ENCODE assay signal across 2 worm cellular contexts in genomic region chrV:1943465-1943864, ce11.
A peak's percentile ranks its signal among the peaks of the same experiment; 100 is the strongest.
TF ChIP-seq lines count a peak whose summit lies in the region.

No protein-coding gene starts in this region.

TF ChIP-seq in whole organism, L1 larva, 84 proteins besides CTCF, POLR2A, EP300 and RAD21 (continued from another document):
- TF ChIP-seq ztf-11 (tag; optimal IDR thresholded peaks at IDR 0.05; lab: Kevin White, UChicago) (no peak), nhr-11 (tag; optimal IDR thresholded peaks at IDR 0.05; lab: Kevin White, UChicago) (no peak), egl-13 (tag; optimal IDR thresholded peaks at IDR 0.05; lab: Kevin White, UChicago) (peak; percentile 75), lin-15B (tag; optimal IDR thresholded peaks at IDR 0.05; lab: Kevin White, UChicago) (no peak), xbp-1 (tag; optimal IDR thresholded peaks at IDR 0.05; lab: Kevin White, UChicago) (peak; percentile 36), aha-1 (tag; optimal IDR thresholded peaks at IDR 0.05; lab: Kevin White, UChicago) (no peak), F16B12.6 (tag; optimal IDR thresholded peaks at IDR 0.05; lab: Kevin White, UChicago) (no peak), hpl-2 (GFP tag; optimal IDR thresholded peaks at IDR 0.05; lab: Kevin White, UChicago) (no peak), lsy-2 (tag; optimal IDR thresholded peaks at IDR 0.05; lab: Kevin White, UChicago) (peak in 1 of 2 experiments; percentile 9), snpc-4 (tag; optimal IDR thresholded peaks at IDR 0.05; lab: Kevin White, UChicago) (no peak), isw-1 (GFP tag; IDR thresholded peaks at IDR 0.05; lab: Robert Waterston, UW) (peak; percentile 8; the same call in 1 of the 2 replicates), fkh-4 (tag; optimal IDR thresholded peaks at IDR 0.05; lab: Kevin White, UChicago; ENCODE audit: borderline replicate concordance) (no peak), mef-2 (tag; optimal IDR thresholded peaks at IDR 0.05; lab: Kevin White, UChicago) (no peak), nhr-47 (tag; optimal IDR thresholded peaks at IDR 0.05; lab: Kevin White, UChicago) (peak; percentile 52), dsc-1 (tag; optimal IDR thresholded peaks at IDR 0.05; lab: Kevin White, UChicago) (no peak), fkh-8 (tag; optimal IDR thresholded peaks at IDR 0.05; lab: Kevin White, UChicago) (peak; percentile 91), nhr-90 (tag; optimal IDR thresholded peaks at IDR 0.05; lab: Kevin White, UChicago; ENCODE audit: poor library complexity) (no peak), nhr-85 (tag; lab: Kevin White, UChicago) (no peak), egl-27 (tag; optimal IDR thresholded peaks at IDR 0.05; lab: Kevin White, UChicago) (no peak), zip-4 (GFP tag; optimal IDR thresholded peaks at IDR 0.05; lab: Kevin White, UChicago) (no peak), C16A3.4 (tag; optimal IDR thresholded peaks at IDR 0.05; lab: Kevin White, UChicago) (no peak), nhr-77 (tag; optimal IDR thresholded peaks at IDR 0.05; lab: Kevin White, UChicago) (no peak), snu-23 (GFP tag; optimal IDR thresholded peaks at IDR 0.05; lab: Kevin White, UChicago) (peak; percentile 27), C04F5.9 (tag; optimal IDR thresholded peaks at IDR 0.05; lab: Kevin White, UChicago) (no peak), swsn-7 (tag; optimal IDR thresholded peaks at IDR 0.05; lab: Kevin White, UChicago) (peak; percentile 57), pax-3 (tag; optimal IDR thresholded peaks at IDR 0.05; lab: Kevin White, UChicago) (peak; percentile 46), unc-62 (GFP tag; optimal IDR thresholded peaks at IDR 0.05; lab: Kevin White, UChicago) (no peak), nhr-237 (tag; optimal IDR thresholded peaks at IDR 0.05; lab: Kevin White, UChicago) (no peak), pqm-1 (tag; optimal IDR thresholded peaks at IDR 0.05; lab: Kevin White, UChicago) (no peak), alr-1 (tag; optimal IDR thresholded peaks at IDR 0.05; lab: Kevin White, UChicago; ENCODE audit: borderline replicate concordance) (no peak), Y116A8C.19 (tag; optimal IDR thresholded peaks at IDR 0.05; lab: Kevin White, UChicago; ENCODE audit: borderline replicate concordance) (no peak), hlh-17 (GFP tag; optimal IDR thresholded peaks at IDR 0.05; lab: Kevin White, UChicago; ENCODE audit: borderline replicate concordance) (no peak), lin-13 (GFP tag; optimal IDR thresholded peaks at IDR 0.05; lab: Kevin White, UChicago) (no peak), nhr-12 (tag; optimal IDR thresholded peaks at IDR 0.05; lab: Kevin White, UChicago) (no peak), nhr-19 (GFP tag; conservative IDR thresholded peaks at IDR 0.05; lab: Robert Waterston, UW) (no peak)

TF ChIP-seq in whole organism, L4 larva, 104 proteins besides CTCF, POLR2A, EP300 and RAD21 (continued from another document):
- TF ChIP-seq mes-2 (tag; optimal IDR thresholded peaks at IDR 0.05; lab: Kevin White, UChicago; ENCODE audit: poor library complexity, severe bottlenecking) (no peak), set-16 (GFP tag; IDR thresholded peaks at IDR 0.05; lab: Robert Waterston, UW) (peak; percentile 78), lir-3 (tag; optimal IDR thresholded peaks at IDR 0.05; lab: Kevin White, UChicago) (no peak), mdl-1 (tag; optimal IDR thresholded peaks at IDR 0.05; lab: Kevin White, UChicago) (peak in 1 of 2 experiments; percentile 72), ceh-32 (tag; optimal IDR thresholded peaks at IDR 0.05; lab: Kevin White, UChicago; ENCODE audit: poor library complexity) (no peak), fkh-10 (GFP tag; optimal IDR thresholded peaks at IDR 0.05; lab: Kevin White, UChicago) (peak; percentile 86), F26F4.8 (GFP tag; conservative IDR thresholded peaks at IDR 0.05; lab: Robert Waterston, UW) (no peak), spr-3 (GFP tag; optimal IDR thresholded peaks at IDR 0.05; lab: Kevin White, UChicago) (no peak), nhr-111 (GFP tag; optimal IDR thresholded peaks at IDR 0.05; lab: Kevin White, UChicago) (no peak)
